Worm (Caenorhabditis elegans) whole organism, late embryonic: ENCODE data around the gene pqn-25.
A peak's percentile ranks its signal among the peaks of the same experiment; 100 is the strongest.

ENCODE experiments used
- C08G9.2 ChIP-seq: sonication (generic microtip); optimal IDR thresholded peaks from 2 replicates; lab custom pipeline; 2016; ENCODE audit warnings: mild to moderate bottlenecking, missing genetic modification characterization, moderate library complexity, missing compliant biosample characterization
- C38D4.7 ChIP-seq: fragments of 200-800 bp; sonication (Bioruptor generic); optimal IDR thresholded peaks from 2 replicates; lab custom pipeline; 2018; ENCODE audit warnings: mild to moderate bottlenecking, missing genetic modification characterization, moderate library complexity, missing compliant biosample characterization
- F13H6.1 ChIP-seq: sonication (generic microtip); optimal IDR thresholded peaks from 2 replicates; lab custom pipeline; 2016; ENCODE audit warnings: missing genetic modification characterization, missing compliant biosample characterization
- K09A11.1 ChIP-seq: sonication (generic microtip); optimal IDR thresholded peaks from 2 replicates; lab custom pipeline; 2017; ENCODE audit warnings: antibody characterized with exemption, mild to moderate bottlenecking, missing genetic modification characterization, missing compliant biosample characterization; ENCODE audit not compliant: insufficient read depth
- ceh-14 ChIP-seq: sonication (generic microtip); optimal IDR thresholded peaks from 2 replicates; lab custom pipeline; 2016; ENCODE audit warnings: missing genotype, missing genetic modification characterization, missing compliant biosample characterization
- ceh-18 ChIP-seq: sonication (generic microtip); optimal IDR thresholded peaks from 2 replicates; lab custom pipeline; 2016; ENCODE audit warnings: missing genetic modification characterization, missing compliant biosample characterization
- ceh-19 ChIP-seq: fragments of 200-800 bp; sonication (Bioruptor generic); optimal IDR thresholded peaks from 2 replicates; lab custom pipeline; 2018; ENCODE audit warnings: mild to moderate bottlenecking, missing genetic modification characterization, missing compliant biosample characterization
- ceh-22 ChIP-seq: sonication (generic microtip); optimal IDR thresholded peaks from 2 replicates; lab custom pipeline; 2017; ENCODE audit warnings: missing biosample characterization, missing genetic modification characterization
- ceh-31 ChIP-seq: sonication (generic microtip); optimal IDR thresholded peaks from 2 replicates; lab custom pipeline; 2016; ENCODE audit warnings: missing genetic modification characterization, missing compliant biosample characterization
- ceh-45 ChIP-seq: fragments of 200-800 bp; sonication (Bioruptor generic); IDR thresholded peaks from 2 replicates; pipeline ENCODE4 v1.3.6; 2022; ENCODE audit warnings: missing genetic modification reagents, missing genetic modification characterization, missing compliant biosample characterization
- ceh-48 ChIP-seq: sonication (generic microtip); optimal IDR thresholded peaks from 2 replicates; lab custom pipeline; 2016; ENCODE audit warnings: missing genetic modification characterization, inconsistent platforms, missing compliant biosample characterization
- ceh-6 ChIP-seq: fragments of 200-800 bp; sonication (Bioruptor generic); optimal IDR thresholded peaks from 2 replicates; lab custom pipeline; 2018; ENCODE audit warnings: mild to moderate bottlenecking, missing genetic modification characterization, missing compliant biosample characterization
- ceh-9 ChIP-seq: sonication (generic microtip); optimal IDR thresholded peaks from 2 replicates; lab custom pipeline; 2016; ENCODE audit warnings: mild to moderate bottlenecking, missing genetic modification characterization, inconsistent platforms, missing compliant biosample characterization
- dmd-4 ChIP-seq: sonication (generic microtip); optimal IDR thresholded peaks from 2 replicates; lab custom pipeline; 2016; ENCODE audit warnings: borderline replicate concordance, missing genetic modification characterization, missing compliant biosample characterization
- dve-1 ChIP-seq: sonication (generic microtip); optimal IDR thresholded peaks from 2 replicates; lab custom pipeline; 2017; ENCODE audit warnings: antibody characterized with exemption, mild to moderate bottlenecking, missing genetic modification characterization, missing compliant biosample characterization
- elt-2 ChIP-seq: sonication (generic microtip); optimal IDR thresholded peaks from 2 replicates; lab custom pipeline; 2016; ENCODE audit warnings: missing genetic modification reagents, missing genetic modification characterization, missing compliant biosample characterization
- elt-4 ChIP-seq: sonication (generic microtip); optimal IDR thresholded peaks from 2 replicates; lab custom pipeline; 2016; ENCODE audit warnings: missing genetic modification characterization, missing compliant biosample characterization
- ets-4 ChIP-seq: sonication (generic microtip); optimal IDR thresholded peaks from 2 replicates; lab custom pipeline; 2016; ENCODE audit warnings: missing genetic modification characterization, missing compliant biosample characterization
- fax-1 ChIP-seq: sonication (generic microtip); optimal IDR thresholded peaks from 2 replicates; lab custom pipeline; 2016; ENCODE audit warnings: missing genotype, missing genetic modification characterization, missing compliant biosample characterization
- fkh-6 ChIP-seq: sonication (generic microtip); optimal IDR thresholded peaks from 2 replicates; lab custom pipeline; 2016; ENCODE audit warnings: missing genetic modification characterization, missing compliant biosample characterization
- hlh-30 ChIP-seq: sonication (generic microtip); optimal IDR thresholded peaks from 2 replicates; lab custom pipeline; 2017; ENCODE audit warnings: antibody characterized with exemption, missing genetic modification characterization, missing compliant biosample characterization; ENCODE audit not compliant: insufficient read depth
- hlh-8 ChIP-seq: sonication (generic microtip); optimal IDR thresholded peaks from 2 replicates; lab custom pipeline; 2016; ENCODE audit warnings: missing genotype, missing genetic modification characterization, missing compliant biosample characterization
- lim-6 ChIP-seq: sonication (generic microtip); optimal IDR thresholded peaks from 2 replicates; lab custom pipeline; 2016; ENCODE audit warnings: missing genetic modification characterization, missing compliant biosample characterization
- lin-11 ChIP-seq: fragments of 200-800 bp; sonication (Bioruptor generic); optimal IDR thresholded peaks from 2 replicates; lab custom pipeline; 2018; ENCODE audit warnings: mild to moderate bottlenecking, missing genetic modification characterization, missing compliant biosample characterization
- madf-2 ChIP-seq: sonication (generic microtip); optimal IDR thresholded peaks from 2 replicates; lab custom pipeline; 2017; ENCODE audit warnings: missing genetic modification characterization, missing compliant biosample characterization
- mec-3 ChIP-seq: sonication (generic microtip); optimal IDR thresholded peaks from 2 replicates; lab custom pipeline; 2016; ENCODE audit warnings: borderline replicate concordance, missing genetic modification characterization, missing compliant biosample characterization
- nhr-11 ChIP-seq: fragments of 150-350 bp; optimal IDR thresholded peaks from 2 replicates; lab custom pipeline; 2014; ENCODE audit warnings: missing biosample characterization, missing genetic modification characterization
- npax-4 ChIP-seq: sonication (generic microtip); optimal IDR thresholded peaks from 2 replicates; lab custom pipeline; 2016; ENCODE audit warnings: missing genetic modification characterization, missing compliant biosample characterization
- odd-2 ChIP-seq: sonication (generic microtip); optimal IDR thresholded peaks from 2 replicates; lab custom pipeline; 2017; ENCODE audit warnings: antibody characterized with exemption, mild to moderate bottlenecking, missing genetic modification characterization, missing compliant biosample characterization
- pat-9 ChIP-seq: fragments of 200-800 bp; sonication (Bioruptor generic); optimal IDR thresholded peaks from 2 replicates; lab custom pipeline; 2018; ENCODE audit warnings: mild to moderate bottlenecking, missing genetic modification characterization, moderate library complexity, missing compliant biosample characterization
- pha-2 ChIP-seq: sonication (generic microtip); optimal IDR thresholded peaks from 2 replicates; lab custom pipeline; 2017; ENCODE audit warnings: mild to moderate bottlenecking, missing genetic modification characterization, missing compliant biosample characterization
- pha-4 ChIP-seq: fragments of 150-350 bp; optimal IDR thresholded peaks from 2 replicates; lab custom pipeline; 2018; ENCODE audit warnings: missing biosample characterization, missing genetic modification reagents, missing genetic modification characterization
- pros-1 ChIP-seq: fragments of 150-350 bp; optimal IDR thresholded peaks from 2 replicates; lab custom pipeline; 2014; ENCODE audit warnings: missing biosample characterization, missing genetic modification reagents, missing genetic modification characterization
- sdc-2 ChIP-seq: sonication (generic microtip); optimal IDR thresholded peaks from 2 replicates; lab custom pipeline; 2016; ENCODE audit warnings: missing genotype, missing genetic modification characterization, missing compliant biosample characterization
- syd-9 ChIP-seq: sonication (generic microtip); optimal IDR thresholded peaks from 2 replicates; lab custom pipeline; 2016; ENCODE audit warnings: mild to moderate bottlenecking, missing genetic modification characterization, moderate library complexity, missing compliant biosample characterization
- ttx-3 ChIP-seq: sonication (generic microtip); optimal IDR thresholded peaks from 2 replicates; lab custom pipeline; 2016; ENCODE audit warnings: missing genetic modification reagents, missing genetic modification characterization, missing compliant biosample characterization
- zip-5 ChIP-seq: sonication (generic microtip); optimal IDR thresholded peaks from 2 replicates; lab custom pipeline; 2016; ENCODE audit warnings: missing genetic modification characterization, missing compliant biosample characterization
- ztf-16 ChIP-seq: sonication (generic microtip); optimal IDR thresholded peaks from 2 replicates; lab custom pipeline; 2017; ENCODE audit warnings: missing genetic modification characterization, missing compliant biosample characterization

Gene pqn-25

ce11 chrIII:5554884-5555500 is 42.6 kb upstream of the pqn-25 start, which contains the start of the genes nmad-1 and hach-1 (continued):
- TF ChIP-seq ets-4 (peak; percentile 90), nhr-11 (no peak), hlh-30 (tag; lab: Kevin White, UChicago) (no peak), ttx-3 (tag; lab: Kevin White, UChicago) (peak; percentile 95), fax-1 (tag; lab: Kevin White, UChicago) (peak; percentile 93), K09A11.1 (tag; lab: Kevin White, UChicago) (peak; percentile 90), zip-5 (peak; percentile 90), syd-9 (peak; percentile 88), ceh-45 (GFP tag; lab: Robert Waterston, UW) (peak; percentile 75), pros-1 (tag; lab: Kevin White, UChicago) (no peak), madf-2 (tag; lab: Kevin White, UChicago) (peak; percentile 87), fkh-6 (tag; lab: Kevin White, UChicago) (peak; percentile 84), ceh-9 (tag; lab: Kevin White, UChicago) (peak; percentile 67), ceh-31 (tag; lab: Kevin White, UChicago) (peak; percentile 92), C38D4.7 (GFP tag; lab: Kevin White, UChicago) (peak; percentile 89), F13H6.1 (tag; lab: Kevin White, UChicago) (peak; percentile 93), npax-4 (tag; lab: Kevin White, UChicago) (peak; percentile 89), ceh-22 (tag; lab: Kevin White, UChicago) (no peak), pha-4 (tag; lab: Kevin White, UChicago) (no peak), mec-3 (peak; percentile 2), C08G9.2 (peak; percentile 75), sdc-2 (tag; lab: Kevin White, UChicago) (peak; percentile 68), lin-11 (peak; percentile 85), hlh-8 (tag; lab: Kevin White, UChicago) (peak; percentile 92), ceh-14 (tag; lab: Kevin White, UChicago) (peak; percentile 98), dmd-4 (tag; lab: Kevin White, UChicago) (peak; percentile 56), ceh-6 (GFP tag; lab: Kevin White, UChicago) (peak; percentile 73), elt-4 (tag; lab: Kevin White, UChicago) (no peak), ztf-16 (peak; percentile 85), dve-1 (tag; lab: Kevin White, UChicago) (no peak)

ce11 chrIII:5553098-5553497 is 40.7 kb upstream of the pqn-25 start:
- no peak for TF ChIP-seq ceh-19 (GFP tag; lab: Kevin White, UChicago)
- TF ChIP-seq ceh-18 (tag; lab: Kevin White, UChicago) = no peak
- TF ChIP-seq ceh-48 (tag; lab: Kevin White, UChicago) = no peak
- no peak for TF ChIP-seq dmd-4 (tag; lab: Kevin White, UChicago)
- TF ChIP-seq lim-6 (tag; lab: Kevin White, UChicago) = no peak
- peak; percentile 54 for TF ChIP-seq elt-2 (tag; lab: Kevin White, UChicago)
- no peak for TF ChIP-seq pha-2 (tag; lab: Kevin White, UChicago)
- no peak for TF ChIP-seq ceh-31 (tag; lab: Kevin White, UChicago)
- TF ChIP-seq hlh-30 (tag; lab: Kevin White, UChicago) = peak; percentile 20
- TF ChIP-seq pat-9 (tag; lab: Kevin White, UChicago) = no peak
- no peak for TF ChIP-seq ceh-22 (tag; lab: Kevin White, UChicago)
- TF ChIP-seq odd-2 = no peak
- no peak for TF ChIP-seq ztf-16
- no peak for TF ChIP-seq ceh-14 (tag; lab: Kevin White, UChicago)
